Fruit fly (Drosophila melanogaster) Kc167 (cell line): ENCODE measurements around the gene CG15282.
"Not testable (repeated sequence)": the region's sequence is repeated elsewhere in the genome, so short reads cannot be mapped to it uniquely, and the experiment has no call there.

Experiments
- h ChIP-seq: fragments of >200 bp; optimal IDR thresholded peaks from 3 replicates; lab custom pipeline; 2018; ENCODE audit warnings: missing external identifiers
- psq ChIP-seq: fragments of >200 bp; optimal IDR thresholded peaks from 2 replicates; lab custom pipeline; 2017; ENCODE audit warnings: missing external identifiers

dm6 chr2L:14741740-14742139 is 29.5 kb downstream of the CG15282 start, which contains the start of gene CG42586:
- TF ChIP-seq h; psq (lab: Kevin White, UChicago): not testable (repeated sequence)
